Fruit fly (Drosophila melanogaster): Measurements from ENCODE around the gene CG8924.

CG8924 gene

dm6 chrX:15991618-15992526 is 51.0 kb downstream of the CG8924 start, which contains the start of the genes CG46312, eIF5 and exd (continued):
- no peak for TF ChIP-seq CG18599 (GFP tag; optimal IDR thresholded peaks at IDR 0.05)
- no peak for TF ChIP-seq CG32772 (GFP tag; IDR thresholded peaks at IDR 0.05)
- TF ChIP-seq CG17912 (GFP tag; optimal IDR thresholded peaks at IDR 0.05): no peak
- TF ChIP-seq Hr51 (GFP tag; optimal IDR thresholded peaks at IDR 0.05): no peak
- no peak for TF ChIP-seq dpn (GFP tag; optimal IDR thresholded peaks at IDR 0.05)
- TF ChIP-seq Pdp1 (GFP tag; optimal IDR thresholded peaks at IDR 0.05): peak in 1 of 2 experiments; percentile 14
- TF ChIP-seq inv (GFP tag; IDR thresholded peaks at IDR 0.05; ENCODE audit: partially characterized antibody): peak; percentile 64; the same call in 1 of the 2 replicates
- TF ChIP-seq CG14860 (GFP tag; IDR thresholded peaks at IDR 0.05; ENCODE audit: partially characterized antibody): peak; percentile 77
- no peak for TF ChIP-seq unpg (GFP tag; optimal IDR thresholded peaks at IDR 0.05)
- no peak for TF ChIP-seq Oaz (GFP tag; IDR thresholded peaks at IDR 0.05)
- TF ChIP-seq CG16813 (GFP tag; IDR thresholded peaks at IDR 0.05; ENCODE audit: partially characterized antibody): peak; percentile 78
- peak; percentile 53 for TF ChIP-seq CG12391 (tag; optimal IDR thresholded peaks at IDR 0.05)
- TF ChIP-seq Dref (GFP tag; IDR thresholded peaks at IDR 0.05): peak; percentile 82
- no peak for TF ChIP-seq CG30431 (GFP tag; optimal IDR thresholded peaks at IDR 0.05)
- TF ChIP-seq ab (GFP tag; optimal IDR thresholded peaks at IDR 0.05): no peak
- no peak for TF ChIP-seq schlank (tag; optimal IDR thresholded peaks at IDR 0.05)
- TF ChIP-seq tna (GFP tag; IDR thresholded peaks at IDR 0.05; ENCODE audit: partially characterized antibody): peak; percentile 77

- no peak for TF ChIP-seq Fer2 (tag; optimal IDR thresholded peaks at IDR 0.05)
- TF ChIP-seq CG33213 (GFP tag; optimal IDR thresholded peaks at IDR 0.05): no peak
- no peak for TF ChIP-seq crp (GFP tag; optimal IDR thresholded peaks at IDR 0.05)
- peak; percentile 41 for TF ChIP-seq CG10267 (tag; optimal IDR thresholded peaks at IDR 0.05)
- TF ChIP-seq CG7839 (tag; optimal IDR thresholded peaks at IDR 0.05): no peak
- no peak for TF ChIP-seq CG10462 (GFP tag; optimal IDR thresholded peaks at IDR 0.05)
- TF ChIP-seq Dll (GFP tag; IDR thresholded peaks at IDR 0.05; ENCODE audit: partially characterized antibody): 0 out of 4 replicates have a peak, but pooled peaks have one; percentile 21
- TF ChIP-seq tup (GFP tag; optimal IDR thresholded peaks at IDR 0.05): no peak
- peak; percentile 6 for TF ChIP-seq pzg (GFP tag; optimal IDR thresholded peaks at IDR 0.05)
- no peak for TF ChIP-seq nerfin-1 (tag; optimal IDR thresholded peaks at IDR 0.05)
- TF ChIP-seq CG4282 (GFP tag; optimal IDR thresholded peaks at IDR 0.05): no peak
- no peak for TF ChIP-seq Rx (GFP tag; IDR thresholded peaks at IDR 0.05)
- no peak for TF ChIP-seq CG12219 (GFP tag; optimal IDR thresholded peaks at IDR 0.05)
- TF ChIP-seq CG32767 (GFP tag; IDR thresholded peaks at IDR 0.05): peak; percentile 52; the same call in 1 of the 2 replicates
- TF ChIP-seq Scr (GFP tag; IDR thresholded peaks at IDR 0.05; ENCODE audit: partially characterized antibody): 0 out of 2 replicates have a peak, but pooled peaks have one; percentile 14
- TF ChIP-seq CG17361 (GFP tag; IDR thresholded peaks at IDR 0.05): no peak
- no peak for TF ChIP-seq CG14965 (GFP tag; optimal IDR thresholded peaks at IDR 0.05; ENCODE audit: borderline replicate concordance)
- no peak for TF ChIP-seq bowl (GFP tag; IDR thresholded peaks at IDR 0.05)
- TF ChIP-seq Trl (optimal IDR thresholded peaks at IDR 0.05): no peak
- TF ChIP-seq Trl (GFP tag; optimal IDR thresholded peaks at IDR 0.05): no peak
- TF ChIP-seq CG32532 (GFP tag; IDR thresholded peaks at IDR 0.05): no peak
- no peak for TF ChIP-seq Ada2b (GFP tag; IDR thresholded peaks at IDR 0.05)
- TF ChIP-seq CG10959 (GFP tag; IDR thresholded peaks at IDR 0.05): no peak
- no peak for TF ChIP-seq sima (GFP tag; optimal IDR thresholded peaks at IDR 0.05)
- TF ChIP-seq dan (GFP tag; IDR thresholded peaks at IDR 0.05): no peak
- TF ChIP-seq Dref (GFP tag; IDR thresholded peaks at IDR 0.05): no peak
- TF ChIP-seq CG10366 (GFP tag; IDR thresholded peaks at IDR 0.05): no peak
- TF ChIP-seq D19B (GFP tag; optimal IDR thresholded peaks at IDR 0.05): no peak
- TF ChIP-seq Gug (GFP tag; IDR thresholded peaks at IDR 0.05): no peak
- TF ChIP-seq CG11093 (GFP tag; IDR thresholded peaks at IDR 0.05): no peak
- no peak for TF ChIP-seq ems (GFP tag; optimal IDR thresholded peaks at IDR 0.05)
- TF ChIP-seq MESR4 (GFP tag; optimal IDR thresholded peaks at IDR 0.05): peak; percentile 72
These were observed 51.6 kb downstream of the CG8924 start for dm6 chrX:15992527-15992897.

Data from whole organism, embryonic.